Fruit fly (Drosophila melanogaster) whole organism: ENCODE data around the gene Dbp73D.

Experiments used
- Dll ChIP-seq: fragments of >200 bp; optimal IDR thresholded peaks from 2 replicates; lab custom pipeline; 2017
- psq ChIP-seq: fragments of >200 bp; optimal IDR thresholded peaks from 2 replicates; lab custom pipeline; 2017
- usp ChIP-seq: fragments of >200 bp; optimal IDR thresholded peaks from 2 replicates; lab custom pipeline; 2017; ENCODE audit warnings: missing biosample characterization, missing genetic modification characterization, mixed read lengths

- no peak for TF ChIP-seq psq (lab: Kevin White, UChicago)
- TF ChIP-seq Dll (lab: Kevin White, UChicago): no peak
- no peak for TF ChIP-seq usp (GFP tag; lab: Kevin White, UChicago)
These were observed 41.1 kb downstream of the Dbp73D start for dm6 chr3L:16689491-16689890.
